Worm (Caenorhabditis elegans) whole organism, L3 larva: ENCODE results near the gene ubh-1.

Source experiments
- R02D3.7 ChIP-seq: fragments of 150-350 bp; optimal IDR thresholded peaks from 2 replicates; lab custom pipeline; 2014; ENCODE audit warnings: missing biosample characterization, missing genetic modification characterization
- ZK546.5 ChIP-seq: sonication (generic microtip); optimal IDR thresholded peaks from 2 replicates; lab custom pipeline; 2017; ENCODE audit warnings: missing biosample characterization, missing genetic modification characterization
- aly-2 ChIP-seq: fragments of 150-350 bp; optimal IDR thresholded peaks from 2 replicates; lab custom pipeline; 2014; ENCODE audit warnings: missing biosample characterization, missing genetic modification characterization
- ama-1 ChIP-seq: fragments of 150-350 bp; optimal IDR thresholded peaks from 2 replicates; lab custom pipeline; 2018
- ceh-16 ChIP-seq: sonication (generic microtip); optimal IDR thresholded peaks from 2 replicates; lab custom pipeline; 2017; ENCODE audit warnings: missing biosample characterization, missing genetic modification characterization
- ceh-28 ChIP-seq: fragments of 150-350 bp; optimal IDR thresholded peaks from 2 replicates; lab custom pipeline; 2014; ENCODE audit warnings: missing biosample characterization, missing genetic modification reagents, missing genetic modification characterization
- ceh-82 ChIP-seq: fragments of 150-350 bp; optimal IDR thresholded peaks from 2 replicates; lab custom pipeline; 2014; ENCODE audit warnings: missing biosample characterization, missing genetic modification characterization
- ceh-9 ChIP-seq: sonication (generic microtip); optimal IDR thresholded peaks from 2 replicates; lab custom pipeline; 2018; ENCODE audit warnings: missing biosample characterization, missing genetic modification characterization
- daf-12 ChIP-seq: fragments of 150-350 bp; optimal IDR thresholded peaks from 2 replicates; lab custom pipeline; 2014; ENCODE audit warnings: missing biosample characterization, missing genetic modification reagents, missing genetic modification characterization
- egl-27 ChIP-seq: sonication (generic microtip); optimal IDR thresholded peaks from 4 replicates; lab custom pipeline; 2017; ENCODE audit warnings: missing biosample characterization, missing genetic modification reagents, missing genetic modification characterization
- egl-5 ChIP-seq: fragments of 150-350 bp; optimal IDR thresholded peaks from 2 replicates; lab custom pipeline; 2017; ENCODE audit warnings: missing biosample characterization, missing genetic modification reagents, missing genetic modification characterization, inconsistent platforms
- elt-2 ChIP-seq: sonication (generic microtip); optimal IDR thresholded peaks from 2 replicates; lab custom pipeline; 2016; ENCODE audit warnings: missing genetic modification reagents, mild to moderate bottlenecking, missing genetic modification characterization, missing compliant biosample characterization
- elt-3 ChIP-seq, 3 experiments: fragments of 150-350 bp in 1 of 3; sonication (generic microtip) in 2 of 3; optimal IDR thresholded peaks; 2 replicates in 2 of 3; 4 replicates in 1 of 3; lab custom pipeline; 2014 to 2017; ENCODE audit warnings: missing biosample characterization in 3 of 3, missing genetic modification characterization in 3 of 3
- eor-1 ChIP-seq, 2 experiments: fragments of 150-350 bp; optimal IDR thresholded peaks; 2 replicates each; lab custom pipeline; 2014 to 2018; ENCODE audit warnings: missing biosample characterization in 2 of 2, missing genetic modification characterization in 2 of 2
- fkh-10 ChIP-seq: sonication (generic microtip); optimal IDR thresholded peaks from 2 replicates; lab custom pipeline; 2017; ENCODE audit warnings: missing biosample characterization, missing genetic modification reagents, missing genetic modification characterization
- hmg-11 ChIP-seq: sonication (generic microtip); optimal IDR thresholded peaks from 2 replicates; lab custom pipeline; 2016; ENCODE audit warnings: missing genetic modification characterization, missing compliant biosample characterization
- lin-15B ChIP-seq: fragments of 150-350 bp; optimal IDR thresholded peaks from 2 replicates; lab custom pipeline; 2014; ENCODE audit warnings: missing biosample characterization, missing genetic modification characterization
- lin-39 ChIP-seq: fragments of 150-350 bp; optimal IDR thresholded peaks from 2 replicates; lab custom pipeline; 2018; ENCODE audit warnings: missing biosample characterization, missing genetic modification reagents, missing genetic modification characterization
- lsy-12 ChIP-seq: sonication (generic microtip); optimal IDR thresholded peaks from 2 replicates; lab custom pipeline; 2016; ENCODE audit warnings: mild to moderate bottlenecking, missing genetic modification characterization, missing compliant biosample characterization
- nhr-12 ChIP-seq: fragments of 150-350 bp; optimal IDR thresholded peaks from 2 replicates; lab custom pipeline; 2014; ENCODE audit warnings: missing biosample characterization, missing genetic modification characterization
- nhr-23 ChIP-seq: fragments of 150-350 bp; optimal IDR thresholded peaks from 2 replicates; lab custom pipeline; 2014; ENCODE audit warnings: missing biosample characterization, missing genetic modification reagents, missing genetic modification characterization
- nhr-25 ChIP-seq: sonication (generic microtip); optimal IDR thresholded peaks from 2 replicates; lab custom pipeline; 2017; ENCODE audit warnings: missing biosample characterization, missing genetic modification characterization
- nhr-28 ChIP-seq: fragments of 150-350 bp; optimal IDR thresholded peaks from 2 replicates; lab custom pipeline; 2014; ENCODE audit warnings: missing biosample characterization, missing genetic modification characterization
- nhr-43 ChIP-seq: sonication (generic microtip); optimal IDR thresholded peaks from 2 replicates; lab custom pipeline; 2016; ENCODE audit warnings: mild to moderate bottlenecking, missing genetic modification characterization, missing compliant biosample characterization; ENCODE audit not compliant: poor library complexity, severe bottlenecking
- nhr-67 ChIP-seq: fragments of 150-350 bp; optimal IDR thresholded peaks from 2 replicates; lab custom pipeline; 2014; ENCODE audit warnings: missing biosample characterization, missing genetic modification characterization
- nhr-76 ChIP-seq: fragments of 150-350 bp; sonication (generic microtip); optimal IDR thresholded peaks from 5 replicates; lab custom pipeline; 2014; ENCODE audit warnings: missing biosample characterization, missing genetic modification characterization
- nhr-77 ChIP-seq: fragments of 150-350 bp; optimal IDR thresholded peaks from 2 replicates; lab custom pipeline; 2014; ENCODE audit warnings: missing biosample characterization, missing genetic modification characterization
- pha-4 ChIP-seq: fragments of 150-350 bp; optimal IDR thresholded peaks from 2 replicates; lab custom pipeline; 2014; ENCODE audit warnings: missing biosample characterization, missing genetic modification reagents, missing genetic modification characterization
- pqm-1 ChIP-seq: fragments of 150-350 bp; optimal IDR thresholded peaks from 2 replicates; lab custom pipeline; 2017; ENCODE audit warnings: missing biosample characterization, missing genetic modification characterization, inconsistent platforms
- skn-1 ChIP-seq: fragments of 150-350 bp; optimal IDR thresholded peaks from 2 replicates; lab custom pipeline; 2014; ENCODE audit warnings: missing biosample characterization, missing genetic modification characterization
- snpc-4 ChIP-seq: fragments of 150-350 bp; optimal IDR thresholded peaks from 2 replicates; lab custom pipeline; 2014; ENCODE audit warnings: missing biosample characterization, missing genetic modification characterization
- tbx-2 ChIP-seq: sonication (generic microtip); optimal IDR thresholded peaks from 2 replicates; lab custom pipeline; 2016; ENCODE audit warnings: mild to moderate bottlenecking, missing genetic modification characterization, missing compliant biosample characterization
- unc-39 ChIP-seq: sonication (generic microtip); optimal IDR thresholded peaks from 4 replicates; lab custom pipeline; 2017; ENCODE audit warnings: missing biosample characterization, missing genetic modification characterization
- unc-62 ChIP-seq: fragments of 150-350 bp; sonication (generic microtip); optimal IDR thresholded peaks from 4 replicates; lab custom pipeline; 2014; ENCODE audit warnings: missing biosample characterization, missing genetic modification reagents, missing genetic modification characterization
- zag-1 ChIP-seq: fragments of 150-350 bp; optimal IDR thresholded peaks from 2 replicates; lab custom pipeline; 2014; ENCODE audit warnings: missing biosample characterization, missing genetic modification characterization
- ztf-11 ChIP-seq: fragments of 150-350 bp; optimal IDR thresholded peaks from 2 replicates; lab custom pipeline; 2014; ENCODE audit warnings: missing biosample characterization, missing genetic modification characterization
- ztf-4 ChIP-seq: fragments of 150-350 bp; optimal IDR thresholded peaks from 2 replicates; lab custom pipeline; 2014; ENCODE audit warnings: missing biosample characterization, missing genetic modification characterization

Gene ubh-1

DNA sequence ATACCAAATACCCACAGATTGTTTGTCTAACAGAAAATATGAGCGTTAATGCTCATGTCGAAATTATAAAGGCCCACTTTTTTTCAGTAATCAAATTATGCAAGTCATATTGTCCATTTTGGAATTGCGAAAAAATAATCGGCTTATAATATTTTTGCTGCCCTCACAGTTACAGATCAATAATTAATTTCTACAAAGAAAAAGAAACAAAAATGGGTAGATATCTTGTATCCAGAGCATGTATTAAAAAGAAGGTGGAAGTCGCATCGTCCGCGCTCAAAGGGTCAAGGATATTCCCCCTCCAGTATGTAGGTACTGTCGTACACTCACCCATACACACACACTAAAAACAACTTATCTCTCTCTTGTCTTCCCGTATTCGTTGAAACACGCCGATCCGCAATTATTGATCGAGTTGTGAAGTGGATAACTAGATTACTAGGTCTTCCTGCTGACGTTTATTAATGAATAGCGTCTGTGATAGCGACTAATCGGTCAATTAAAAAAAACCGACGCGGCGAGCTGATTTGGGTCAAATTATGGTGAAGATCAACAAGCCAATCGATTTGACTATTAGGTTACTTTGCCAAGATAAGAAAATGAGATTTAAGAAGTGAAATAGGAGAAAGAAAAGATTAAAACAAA is 2.7 kb upstream of the ubh-1 start:
- TF ChIP-seq pqm-1 (no peak), nhr-23 (tag; lab: Kevin White, UChicago) (peak; percentile 92), ceh-28 (tag; lab: Kevin White, UChicago) (peak; percentile 46), ztf-11 (no peak), nhr-43 (tag; lab: Kevin White, UChicago) (peak; percentile 18)

DNA sequence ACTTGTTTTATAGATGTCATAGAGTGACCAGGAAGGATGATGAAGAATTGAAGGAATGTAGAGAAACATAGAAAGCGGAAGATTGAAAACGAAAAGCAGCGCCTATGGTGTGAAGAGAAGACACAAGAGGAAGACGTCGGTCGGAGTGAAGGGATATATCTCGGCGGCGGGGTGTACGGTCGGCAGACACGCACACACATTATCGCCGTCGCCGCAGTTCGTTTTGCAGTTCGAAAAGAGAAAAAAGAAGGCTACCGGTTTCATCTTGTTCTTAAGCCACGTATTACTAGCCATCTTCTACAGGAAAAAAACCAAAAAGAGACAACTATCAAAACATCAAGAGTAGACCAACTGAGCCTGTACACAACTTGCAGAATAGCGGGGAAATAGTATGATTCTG is 2.1 kb upstream of the ubh-1 start:
- TF ChIP-seq elt-2, result no peak
- TF ChIP-seq nhr-43 (tag; lab: Kevin White, UChicago), result peak; percentile 28
- TF ChIP-seq nhr-77 (tag; lab: Kevin White, UChicago), result no peak
- no peak for TF ChIP-seq ceh-82
- peak; percentile 68 for TF ChIP-seq nhr-25 (tag; lab: Kevin White, UChicago)
- no peak for TF ChIP-seq ama-1 (lab: Kevin White, UChicago)
- no peak for TF ChIP-seq ceh-16 (tag; lab: Kevin White, UChicago)
- peak; percentile 1 for TF ChIP-seq nhr-23 (tag; lab: Kevin White, UChicago)
- no peak for TF ChIP-seq nhr-67 (tag; lab: Kevin White, UChicago)

ce11 chrV:6510622-6511021 is 587 bp downstream of the ubh-1 start:
- no peak for TF ChIP-seq eor-1 (tag; optimal IDR thresholded peaks at IDR 0.05; lab: Kevin White, UChicago)
- no peak for TF ChIP-seq ZK546.5 (tag; lab: Kevin White, UChicago)
- no peak for TF ChIP-seq pqm-1
- no peak for TF ChIP-seq daf-12
- TF ChIP-seq nhr-12 (tag; lab: Kevin White, UChicago), result no peak
- TF ChIP-seq nhr-23 (tag; lab: Kevin White, UChicago), result no peak
- no peak for TF ChIP-seq nhr-77 (tag; lab: Kevin White, UChicago)
- TF ChIP-seq ceh-9 (tag; lab: Kevin White, UChicago), result no peak
- TF ChIP-seq elt-3 (tag; optimal IDR thresholded peaks at IDR 0.05; lab: Kevin White, UChicago), result no peak
- TF ChIP-seq nhr-28 (tag; lab: Kevin White, UChicago), result no peak
- no peak for TF ChIP-seq unc-62 (GFP tag; lab: Kevin White, UChicago)
- TF ChIP-seq tbx-2 (tag; lab: Kevin White, UChicago), result no peak
- no peak for TF ChIP-seq ztf-4
- no peak for TF ChIP-seq egl-5 (tag; lab: Kevin White, UChicago)
- no peak for TF ChIP-seq pha-4 (tag; lab: Kevin White, UChicago)
- TF ChIP-seq lin-15B (tag; lab: Kevin White, UChicago), result no peak
- no peak for TF ChIP-seq fkh-10
- TF ChIP-seq nhr-67 (tag; lab: Kevin White, UChicago), result no peak
- no peak for TF ChIP-seq lin-39 (tag; lab: Kevin White, UChicago)
- TF ChIP-seq R02D3.7 (tag; lab: Kevin White, UChicago), result no peak

DNA sequence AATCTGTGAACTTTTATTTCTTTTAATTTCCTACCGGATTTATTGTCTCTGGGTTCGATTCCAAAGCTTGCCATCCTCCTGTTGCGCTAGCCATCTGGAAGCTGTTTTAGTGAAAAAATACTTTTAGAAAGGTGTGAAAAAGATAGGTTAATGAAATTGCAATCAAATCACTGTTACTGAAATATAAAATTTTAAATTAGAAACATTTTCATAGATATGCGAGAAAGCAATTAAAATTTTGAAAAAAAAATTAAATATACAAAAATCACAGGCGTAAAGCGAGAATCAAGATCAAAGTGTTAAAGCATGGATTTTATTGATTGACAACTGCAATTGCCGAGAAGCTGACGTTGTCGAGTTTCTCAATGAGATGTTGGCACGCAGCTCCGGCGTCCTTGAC is 1.5 kb downstream of the ubh-1 start, which contains the start of gene ubh-2:
Gene ubh-2, minus strand, starts transcription at position 101 of the 400 bp plus-strand sequence.
- no peak for TF ChIP-seq lsy-12 (tag; lab: Kevin White, UChicago)
- TF ChIP-seq snpc-4, result no peak
- no peak for TF ChIP-seq fkh-10
- TF ChIP-seq nhr-77 (tag; lab: Kevin White, UChicago), result no peak
- no peak for TF ChIP-seq skn-1 (tag; lab: Kevin White, UChicago)
- no peak for TF ChIP-seq pha-4 (tag; lab: Kevin White, UChicago)
- TF ChIP-seq ZK546.5 (tag; lab: Kevin White, UChicago), result no peak
- TF ChIP-seq ceh-16 (tag; lab: Kevin White, UChicago), result no peak
- no peak for TF ChIP-seq hmg-11 (tag; lab: Kevin White, UChicago)
- TF ChIP-seq aly-2, result no peak
- TF ChIP-seq, all 47 proteins: peak for 0

ce11 chrV:6508703-6509102 is 2.5 kb downstream of the ubh-1 start, which contains the start of gene ubh-3:
TSS of gene ubh-3 (minus strand) at chrV:6508803.
- no peak for TF ChIP-seq ceh-82
- TF ChIP-seq ztf-11, result no peak
- TF ChIP-seq nhr-23 (tag; lab: Kevin White, UChicago), result no peak
- no peak for TF ChIP-seq unc-39 (tag; lab: Kevin White, UChicago)
- TF ChIP-seq nhr-12 (tag; lab: Kevin White, UChicago), result no peak
- TF ChIP-seq tbx-2 (tag; lab: Kevin White, UChicago), result no peak
- TF ChIP-seq zag-1 (tag; lab: Kevin White, UChicago), result no peak
- no peak for TF ChIP-seq ceh-9 (tag; lab: Kevin White, UChicago)
- no peak for TF ChIP-seq egl-27 (tag; lab: Kevin White, UChicago)
- TF ChIP-seq nhr-76, result no peak
- no peak for TF ChIP-seq unc-62 (GFP tag; lab: Kevin White, UChicago)
